Fruit fly (Drosophila melanogaster) whole organism, embryonic: Measurements from ENCODE around the gene Bem46.

Experiments used
- Antp ChIP-seq: fragments of 200-800 bp; sonication (Bioruptor generic); optimal IDR thresholded peaks from 3 replicates; lab custom pipeline; 2016; ENCODE audit warnings: missing biosample characterization, missing genetic modification characterization
- Asciz ChIP-seq: fragments of 200-800 bp; sonication (Bioruptor generic); optimal IDR thresholded peaks from 2 replicates; lab custom pipeline; 2017; ENCODE audit warnings: missing biosample characterization, mild to moderate bottlenecking, missing genetic modification characterization, missing genetic modification reagents
- BtbVII ChIP-seq: fragments of 200-800 bp; sonication (Bioruptor generic); optimal IDR thresholded peaks from 3 replicates; lab custom pipeline; 2017; ENCODE audit warnings: missing biosample characterization, mild to moderate bottlenecking, missing genetic modification characterization
- C15 ChIP-seq: fragments of 200-800 bp; sonication (Bioruptor generic); IDR thresholded peaks from 3 replicates; pipeline ENCODE4 v1.3.6; 2022; ENCODE audit warnings: missing biosample characterization, missing genetic modification characterization
- CG10267 ChIP-seq: fragments of 200-800 bp; sonication (Bioruptor generic); optimal IDR thresholded peaks from 2 replicates; lab custom pipeline; 2018; ENCODE audit warnings: missing biosample characterization, mild to moderate bottlenecking, missing genetic modification characterization, moderate library complexity
- CG11695 ChIP-seq: fragments of 200-800 bp; sonication (Bioruptor generic); IDR thresholded peaks from 3 replicates; pipeline ENCODE4 v1.3.6; 2022; ENCODE audit warnings: missing biosample characterization, missing genetic modification characterization
- CG12104 ChIP-seq: fragments of 200-800 bp; sonication (Bioruptor generic); optimal IDR thresholded peaks from 3 replicates; lab custom pipeline; 2016; ENCODE audit warnings: missing biosample characterization, missing genetic modification characterization
- CG14965 ChIP-seq: fragments of 200-800 bp; sonication (Bioruptor generic); optimal IDR thresholded peaks from 2 replicates; lab custom pipeline; 2016; ENCODE audit warnings: missing biosample characterization, missing genetic modification characterization, borderline replicate concordance
- CG15011 ChIP-seq: fragments of 200-800 bp; sonication (Bioruptor generic); optimal IDR thresholded peaks from 3 replicates; lab custom pipeline; 2018; ENCODE audit warnings: missing biosample characterization, mild to moderate bottlenecking, missing genetic modification characterization
- CG15269 ChIP-seq: fragments of 200-800 bp; sonication (Bioruptor generic); optimal IDR thresholded peaks from 2 replicates; lab custom pipeline; 2018; ENCODE audit warnings: missing biosample characterization, mild to moderate bottlenecking, missing genetic modification characterization, moderate library complexity
- CG1529 ChIP-seq: fragments of 200-800 bp; sonication (Bioruptor generic); optimal IDR thresholded peaks from 3 replicates; lab custom pipeline; 2018; ENCODE audit warnings: missing biosample characterization, missing genetic modification characterization
- CG17568 ChIP-seq: fragments of 200-800 bp; sonication (Bioruptor generic); optimal IDR thresholded peaks from 2 replicates; lab custom pipeline; 2018; ENCODE audit warnings: missing biosample characterization, mild to moderate bottlenecking, missing genetic modification characterization, moderate library complexity
- CG18476 ChIP-seq: fragments of 200-800 bp; sonication (Bioruptor generic); optimal IDR thresholded peaks from 2 replicates; lab custom pipeline; 2016; ENCODE audit warnings: missing biosample characterization, mild to moderate bottlenecking, missing genetic modification characterization
- CG2678 ChIP-seq: fragments of 200-800 bp; sonication (Bioruptor generic); optimal IDR thresholded peaks from 3 replicates; lab custom pipeline; 2019; ENCODE audit warnings: missing biosample characterization, mild to moderate bottlenecking, missing genetic modification characterization, moderate library complexity
- CG3726 ChIP-seq: fragments of 200-800 bp; sonication (Bioruptor generic); IDR thresholded peaks from 3 replicates; pipeline ENCODE4, ENCODE4 v1.3.6; 2022; ENCODE audit warnings: missing biosample characterization, missing genetic modification characterization
- CG4707 ChIP-seq: fragments of 200-800 bp; sonication (Bioruptor generic); optimal IDR thresholded peaks from 2 replicates; lab custom pipeline; 2018; ENCODE audit warnings: missing biosample characterization, mild to moderate bottlenecking, missing genetic modification characterization, moderate library complexity
- CG5180 ChIP-seq: fragments of 200-800 bp; sonication (Bioruptor generic); optimal IDR thresholded peaks from 3 replicates; lab custom pipeline; 2017; ENCODE audit warnings: missing biosample characterization, missing genetic modification characterization, mild to moderate bottlenecking, moderate library complexity, missing genetic modification reagents
- CG6175 ChIP-seq: fragments of 200-800 bp; sonication (Bioruptor generic); IDR thresholded peaks from 3 replicates; pipeline ENCODE4 v1.3.6; 2022; ENCODE audit warnings: missing biosample characterization, missing genetic modification characterization
- CG6689 ChIP-seq: fragments of 200-800 bp; sonication (Bioruptor generic); IDR thresholded peaks from 2 replicates; pipeline ENCODE4 v1.3.6; 2022; ENCODE audit warnings: missing biosample characterization, missing genetic modification characterization
- CG8281 ChIP-seq: fragments of 200-800 bp; sonication (Bioruptor generic); optimal IDR thresholded peaks from 2 replicates; lab custom pipeline; 2018; ENCODE audit warnings: missing biosample characterization, mild to moderate bottlenecking, missing genetic modification characterization, moderate library complexity
- CG8478 ChIP-seq: fragments of >200 bp; optimal IDR thresholded peaks from 2 replicates; lab custom pipeline; 2018
- Dll ChIP-seq: fragments of 200-800 bp; sonication (Bioruptor generic); IDR thresholded peaks from 4 replicates; pipeline ENCODE4 v1.3.6; 2022; ENCODE audit warnings: missing biosample characterization, missing genetic modification characterization; ENCODE audit not compliant: partially characterized antibody
- Drgx ChIP-seq: fragments of 200-800 bp; sonication (Bioruptor generic); IDR thresholded peaks from 2 replicates; pipeline ENCODE4 v1.3.6; 2022; ENCODE audit warnings: missing biosample characterization, missing genetic modification characterization
- ERR ChIP-seq: fragments of 200-800 bp; sonication (Bioruptor generic); optimal IDR thresholded peaks from 2 replicates; lab custom pipeline; 2016; ENCODE audit warnings: missing biosample characterization, missing genetic modification characterization
- Fer1 ChIP-seq: fragments of 200-800 bp; sonication (Bioruptor generic); optimal IDR thresholded peaks from 2 replicates; lab custom pipeline; 2017; ENCODE audit warnings: missing biosample characterization, mild to moderate bottlenecking, missing genetic modification characterization
- GATAe ChIP-seq: fragments of 200-800 bp; sonication (Bioruptor generic); conservative IDR thresholded peaks from 2 replicates; pipeline ENCODE4 v1.3.6; 2022; ENCODE audit warnings: missing biosample characterization, missing genetic modification characterization
- Hmx ChIP-seq: fragments of 200-800 bp; sonication (Bioruptor generic); optimal IDR thresholded peaks from 2 replicates; lab custom pipeline; 2016; ENCODE audit warnings: missing biosample characterization, missing genetic modification characterization
- Lhr ChIP-seq: fragments of 200-800 bp; sonication (Bioruptor generic); optimal IDR thresholded peaks from 3 replicates; lab custom pipeline; 2017; ENCODE audit warnings: mild to moderate bottlenecking, missing biosample characterization, missing genetic modification reagents, missing genetic modification characterization
- Meics ChIP-seq: fragments of 200-800 bp; sonication (Bioruptor generic); optimal IDR thresholded peaks from 2 replicates; lab custom pipeline; 2017; ENCODE audit warnings: missing biosample characterization, mild to moderate bottlenecking, missing genetic modification characterization
- Poxn ChIP-seq: fragments of 200-800 bp; sonication (Bioruptor generic); IDR thresholded peaks from 2 replicates; pipeline ENCODE4 v1.3.6; 2022; ENCODE audit warnings: missing biosample characterization, missing genetic modification characterization
- Taf1 ChIP-seq: fragments of 200-800 bp; sonication (Bioruptor generic); IDR thresholded peaks from 2 replicates; pipeline ENCODE4 v1.3.6; 2022; ENCODE audit warnings: missing biosample characterization, missing genetic modification characterization
- amos ChIP-seq: fragments of 200-800 bp; sonication (Bioruptor generic); IDR thresholded peaks from 2 replicates; pipeline ENCODE4 v1.3.6; 2022; ENCODE audit warnings: missing biosample characterization, missing genetic modification characterization; ENCODE audit not compliant: partially characterized antibody
- aop ChIP-seq: fragments of 200-800 bp; sonication (Bioruptor generic); IDR thresholded peaks from 2 replicates; pipeline ENCODE4 v1.3.6; 2022; ENCODE audit warnings: missing biosample characterization, missing genetic modification characterization
- bab2 ChIP-seq: fragments of 200-800 bp; sonication (Bioruptor generic); optimal IDR thresholded peaks from 2 replicates; lab custom pipeline; 2016; ENCODE audit warnings: missing biosample characterization, missing genetic modification characterization
- bigmax ChIP-seq: fragments of 200-800 bp; sonication (Bioruptor generic); optimal IDR thresholded peaks from 2 replicates; lab custom pipeline; 2018; ENCODE audit warnings: missing biosample characterization, mild to moderate bottlenecking, missing genetic modification characterization
- cas ChIP-seq: fragments of 200-800 bp; sonication (Bioruptor generic); IDR thresholded peaks from 2 replicates; pipeline ENCODE4 v1.3.6; 2022; ENCODE audit warnings: missing biosample characterization, missing genetic modification characterization
- caup ChIP-seq: fragments of 200-800 bp; sonication (Bioruptor generic); optimal IDR thresholded peaks from 3 replicates; lab custom pipeline; 2017; ENCODE audit warnings: missing biosample characterization, mild to moderate bottlenecking, missing genetic modification characterization, moderate library complexity; ENCODE audit not compliant: severe bottlenecking
- chm ChIP-seq: fragments of 200-800 bp; sonication (Bioruptor generic); IDR thresholded peaks from 2 replicates; pipeline ENCODE4 v1.3.6; 2022; ENCODE audit warnings: missing biosample characterization, missing genetic modification characterization
- dan ChIP-seq: fragments of 200-800 bp; sonication (Bioruptor generic); IDR thresholded peaks from 2 replicates; pipeline ENCODE4 v1.3.6; 2022; ENCODE audit warnings: missing biosample characterization, missing genetic modification characterization
- dati ChIP-seq: fragments of 200-800 bp; sonication (Bioruptor generic); IDR thresholded peaks from 2 replicates; pipeline ENCODE4 v1.3.6; 2022; ENCODE audit warnings: missing biosample characterization, missing genetic modification characterization
- exex ChIP-seq: fragments of 200-800 bp; sonication (Bioruptor generic); optimal IDR thresholded peaks from 4 replicates; lab custom pipeline; 2018; ENCODE audit warnings: missing biosample characterization, mild to moderate bottlenecking, missing genetic modification characterization, moderate library complexity
- fd102C ChIP-seq: fragments of 200-800 bp; sonication (Bioruptor generic); optimal IDR thresholded peaks from 2 replicates; lab custom pipeline; 2018; ENCODE audit warnings: missing biosample characterization, mild to moderate bottlenecking, missing genetic modification characterization, moderate library complexity
- fru ChIP-seq: fragments of >200 bp; optimal IDR thresholded peaks from 2 replicates; lab custom pipeline; 2017
- ftz-f1 ChIP-seq: fragments of 200-800 bp; sonication (Bioruptor generic); optimal IDR thresholded peaks from 2 replicates; lab custom pipeline; 2016; ENCODE audit warnings: missing biosample characterization, missing genetic modification characterization
- lilli ChIP-seq: fragments of 200-800 bp; sonication (Bioruptor generic); optimal IDR thresholded peaks from 3 replicates; lab custom pipeline; 2016; ENCODE audit warnings: missing biosample characterization, missing genetic modification characterization
- mam ChIP-seq: fragments of 200-800 bp; sonication (Bioruptor generic); optimal IDR thresholded peaks from 3 replicates; lab custom pipeline; 2016; ENCODE audit warnings: missing biosample characterization, missing genetic modification characterization
- sim ChIP-seq: fragments of 200-800 bp; sonication (Bioruptor generic); IDR thresholded peaks from 2 replicates; pipeline ENCODE4 v1.3.6; 2022; ENCODE audit warnings: missing biosample characterization, missing genetic modification characterization
- so ChIP-seq: fragments of 200-800 bp; sonication (Bioruptor generic); IDR thresholded peaks from 3 replicates; pipeline ENCODE4 v1.3.6; 2022; ENCODE audit warnings: missing biosample characterization, missing genetic modification characterization
- vfl ChIP-seq: fragments of 200-800 bp; sonication (Bioruptor generic); optimal IDR thresholded peaks from 2 replicates; lab custom pipeline; 2016; ENCODE audit warnings: missing biosample characterization, missing genetic modification characterization
- yki ChIP-seq: fragments of >200 bp; optimal IDR thresholded peaks from 3 replicates; lab custom pipeline; 2018

The Bem46 gene

DNA sequence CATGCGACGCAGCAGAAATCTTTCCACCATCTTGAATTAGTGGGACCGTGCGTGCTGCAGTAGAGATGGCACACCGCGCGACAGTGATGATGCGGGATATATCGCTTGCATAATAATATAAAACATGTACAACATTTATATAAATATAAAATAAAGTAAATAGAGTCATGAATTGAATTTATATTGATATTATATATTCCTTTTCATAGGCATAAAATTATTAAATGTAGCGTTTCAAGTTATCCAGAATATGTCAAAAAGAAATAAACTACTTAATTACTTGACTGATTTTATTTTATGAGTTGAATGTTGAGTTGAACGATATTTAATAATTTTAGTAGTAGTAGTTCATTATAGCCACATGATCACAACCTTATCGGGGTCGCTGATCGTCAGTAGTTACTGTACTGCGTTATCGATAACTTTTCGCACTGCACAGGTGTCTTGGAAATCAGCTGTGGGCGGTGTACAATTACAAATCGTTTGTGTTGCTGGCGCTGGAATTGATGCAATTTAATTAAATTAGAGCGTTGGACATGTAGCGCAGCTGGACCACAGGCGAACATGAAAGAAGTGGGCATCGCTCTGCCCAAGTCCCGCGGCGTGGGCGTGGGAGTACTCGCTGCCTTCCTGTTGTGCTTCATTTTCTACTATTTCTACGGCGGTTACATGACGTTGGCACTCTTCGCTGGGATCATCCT lies at the start of gene Bem46, which contains the start of gene Chd1 (continued):
- TF ChIP-seq exex (tag; lab: Kevin White, UChicago) (no peak), CG5180 (no peak), CG15269 (tag; lab: Kevin White, UChicago) (peak; percentile 87), Lhr (GFP tag; lab: Kevin White, UChicago) (no peak), BtbVII (peak; percentile 36), Asciz (GFP tag; lab: Kevin White, UChicago) (no peak), Meics (peak; percentile 88), ERR (GFP tag; lab: Kevin White, UChicago) (no peak), bigmax (GFP tag; lab: Kevin White, UChicago) (no peak), CG12104 (peak; percentile 80), lilli (GFP tag; lab: Kevin White, UChicago) (peak; percentile 85), fru (lab: Kevin White, UChicago) (no peak), dan (GFP tag; lab: Robert Waterston, UW) (no peak), C15 (GFP tag; lab: Robert Waterston, UW) (no peak), GATAe (GFP tag; lab: Robert Waterston, UW) (no peak; the same call in 1 of the 2 replicates), Antp (GFP tag; lab: Kevin White, UChicago) (peak; percentile 80), Drgx (GFP tag; lab: Robert Waterston, UW) (peak; percentile 68), CG14965 (no peak), CG3726 (GFP tag; lab: Robert Waterston, UW) (0 out of 3 replicates have a peak, but pooled peaks have one; percentile 61), mam (GFP tag; lab: Kevin White, UChicago) (peak; percentile 89), ftz-f1 (GFP tag; lab: Kevin White, UChicago) (peak; percentile 53), yki (no peak), bab2 (GFP tag; lab: Kevin White, UChicago) (peak; percentile 79), Taf1 (GFP tag; lab: Robert Waterston, UW) (peak; percentile 64; the same call in 1 of the 2 replicates), CG17568 (no peak), Dll (GFP tag; lab: Robert Waterston, UW) (0 out of 4 replicates have a peak, but pooled peaks have one; percentile 58), caup (GFP tag; lab: Kevin White, UChicago) (peak; percentile 83), CG11695 (peak; percentile 76), CG8281 (tag; lab: Kevin White, UChicago) (no peak), CG1529 (GFP tag; lab: Kevin White, UChicago) (no peak), sim (GFP tag; lab: Robert Waterston, UW) (no peak), CG15011 (GFP tag; lab: Kevin White, UChicago) (no peak), CG6689 (GFP tag; lab: Robert Waterston, UW) (peak; percentile 84), aop (GFP tag; lab: Robert Waterston, UW) (peak; percentile 53; the same call in 1 of the 2 replicates), Fer1 (GFP tag; lab: Kevin White, UChicago) (peak; percentile 72), CG10267 (tag; lab: Kevin White, UChicago) (peak; percentile 81), vfl (peak; percentile 73), fd102C (GFP tag; lab: Kevin White, UChicago) (no peak), CG8478 (lab: Kevin White, UChicago) (no peak), CG18476 (GFP tag; lab: Kevin White, UChicago) (peak; percentile 71), CG4707 (GFP tag; lab: Kevin White, UChicago) (no peak), dati (GFP tag; lab: Robert Waterston, UW) (peak; percentile 60; the same call in 1 of the 2 replicates), so (GFP tag; lab: Robert Waterston, UW) (peak; percentile 78), Hmx (GFP tag; lab: Kevin White, UChicago) (no peak), amos (GFP tag; lab: Robert Waterston, UW) (peak; percentile 36; the same call in 1 of the 2 replicates), Poxn (GFP tag; lab: Robert Waterston, UW) (peak; percentile 44; the same call in 1 of the 2 replicates), chm (peak; percentile 67), CG6175 (GFP tag; lab: Robert Waterston, UW) (peak; percentile 73; the same call in 1 of the 3 replicates), CG2678 (peak; percentile 91), cas (GFP tag; lab: Robert Waterston, UW) (no peak; the same call in 1 of the 2 replicates)
